Worm (Caenorhabditis elegans): ENCODE measurements around the gene idpb-4.

- TF ChIP-seq ref-1 (GFP tag; conservative IDR thresholded peaks at IDR 0.05) (no peak), tab-1 (GFP tag; IDR thresholded peaks at IDR 0.05) (no peak), klf-2 (GFP tag; conservative IDR thresholded peaks at IDR 0.05) (no peak), cog-1 (tag; optimal IDR thresholded peaks at IDR 0.05) (no peak), med-1 (GFP tag; optimal IDR thresholded peaks at IDR 0.05; ENCODE audit: insufficient read depth) (no peak), T22C8.4 (GFP tag; IDR thresholded peaks at IDR 0.05) (no peak), ztf-23 (GFP tag; IDR thresholded peaks at IDR 0.05) (no peak)
Observed at ce11 chrII:8759493-8759892, 22.1 kb upstream of the idpb-4 start, which contains the start of gene fut-1.

All from whole organism, midembryonic.